Fruit fly (Drosophila melanogaster): ENCODE data around the gene CG10348.
A peak's percentile ranks its signal among the peaks of the same experiment; 100 is the strongest.

The CG10348 gene

DNA sequence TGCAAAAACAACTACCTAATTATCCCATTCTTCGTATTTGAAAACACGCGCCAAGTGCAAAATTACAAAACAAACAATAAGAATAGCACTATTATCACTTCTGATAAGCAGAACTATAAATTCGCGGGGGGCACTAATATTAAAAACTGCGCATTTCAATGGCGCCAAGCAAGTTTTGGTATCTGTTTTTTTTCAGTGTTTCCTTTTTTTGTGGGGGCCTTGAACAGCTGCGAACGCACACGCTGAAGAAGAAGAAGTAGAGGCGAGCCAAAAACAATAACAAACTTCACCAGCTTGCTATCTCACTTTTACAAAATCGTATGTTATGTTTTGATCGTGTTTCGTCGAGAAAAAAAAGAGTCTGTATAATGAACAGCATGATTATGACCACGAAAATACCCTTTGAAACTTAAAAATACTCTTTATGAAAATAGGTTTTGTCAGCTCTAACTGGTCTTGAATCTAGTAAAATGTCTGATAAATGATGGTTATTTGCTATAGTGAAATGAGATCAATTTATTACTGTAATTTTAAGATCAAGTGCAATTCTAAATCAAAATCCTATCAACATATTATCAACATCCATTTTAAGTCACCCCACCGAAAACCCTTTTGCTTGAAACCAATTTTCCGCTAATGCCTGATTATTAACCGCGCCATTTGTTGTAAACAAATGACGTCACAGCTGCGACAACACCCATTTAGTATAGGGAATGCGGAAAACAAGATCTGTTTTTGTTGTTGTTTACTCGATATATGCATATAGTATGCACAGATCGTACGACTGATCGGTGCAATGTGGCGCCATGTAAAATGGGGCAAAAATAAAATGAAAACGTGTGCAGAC is 38.2 kb downstream of the CG10348 start:
- peak; percentile 32 for TF ChIP-seq ey (GFP tag; optimal IDR thresholded peaks at IDR 0.05)
- TF ChIP-seq OdsH (GFP tag; optimal IDR thresholded peaks at IDR 0.05), result peak; percentile 59
- peak in 1 of 2 experiments; percentile 66 for TF ChIP-seq foxo (GFP tag; optimal IDR thresholded peaks at IDR 0.05)
- TF ChIP-seq br (GFP tag; optimal IDR thresholded peaks at IDR 0.05), result peak; percentile 70
- TF ChIP-seq rgr (GFP tag; optimal IDR thresholded peaks at IDR 0.05), result peak; percentile 61
- peak; percentile 45 for TF ChIP-seq fru (GFP tag; optimal IDR thresholded peaks at IDR 0.05)
- TF ChIP-seq Hr83 (GFP tag; optimal IDR thresholded peaks at IDR 0.05; ENCODE audit: poor library complexity, severe bottlenecking), result peak; percentile 63
- TF ChIP-seq Sp1 (GFP tag; optimal IDR thresholded peaks at IDR 0.05), result peak; percentile 14
- TF ChIP-seq Vsx2 (GFP tag; optimal IDR thresholded peaks at IDR 0.05; ENCODE audit: partially characterized antibody), result no peak
- TF ChIP-seq psq (GFP tag; optimal IDR thresholded peaks at IDR 0.05), result peak; percentile 79
- no peak for TF ChIP-seq Hr78 (GFP tag; optimal IDR thresholded peaks at IDR 0.05)
- peak; percentile 57 for TF ChIP-seq h (GFP tag; optimal IDR thresholded peaks at IDR 0.05)
- TF ChIP-seq CG9705 (GFP tag; optimal IDR thresholded peaks at IDR 0.05), result no peak
- TF ChIP-seq Rel (GFP tag; optimal IDR thresholded peaks at IDR 0.05), result no peak
- peak; percentile 6 for TF ChIP-seq Rel (tag; optimal IDR thresholded peaks at IDR 0.05)
- peak; percentile 57 for TF ChIP-seq woc (GFP tag; optimal IDR thresholded peaks at IDR 0.05)

DNA sequence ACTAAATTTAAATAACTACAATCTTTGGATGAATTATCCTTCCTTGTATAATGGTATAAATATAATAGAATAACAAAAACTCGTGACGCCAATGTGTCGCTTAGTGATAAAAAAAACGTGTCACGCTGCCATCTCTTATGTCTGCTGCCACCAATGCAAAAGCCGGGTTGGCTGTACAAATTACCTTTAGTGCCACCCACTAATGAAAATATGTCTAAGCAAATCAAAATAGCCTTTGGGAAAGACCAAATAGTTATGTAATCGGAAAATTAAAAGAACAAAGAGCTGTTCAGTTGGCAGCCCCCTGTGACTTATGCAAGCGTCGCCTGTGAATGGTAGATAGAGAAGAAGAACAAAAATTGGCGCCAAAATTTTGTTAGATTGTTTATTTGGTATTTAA is 42.9 kb downstream of the CG10348 start, which contains the start of gene CG10336:
Gene CG10336 (plus strand): TSS at position 153 of the 400 bp plus-strand sequence.
- TF ChIP-seq OdsH (GFP tag; optimal IDR thresholded peaks at IDR 0.05) (no peak), Rel (GFP tag; optimal IDR thresholded peaks at IDR 0.05) (no peak), Rel (tag; optimal IDR thresholded peaks at IDR 0.05) (peak; percentile 19)

DNA sequence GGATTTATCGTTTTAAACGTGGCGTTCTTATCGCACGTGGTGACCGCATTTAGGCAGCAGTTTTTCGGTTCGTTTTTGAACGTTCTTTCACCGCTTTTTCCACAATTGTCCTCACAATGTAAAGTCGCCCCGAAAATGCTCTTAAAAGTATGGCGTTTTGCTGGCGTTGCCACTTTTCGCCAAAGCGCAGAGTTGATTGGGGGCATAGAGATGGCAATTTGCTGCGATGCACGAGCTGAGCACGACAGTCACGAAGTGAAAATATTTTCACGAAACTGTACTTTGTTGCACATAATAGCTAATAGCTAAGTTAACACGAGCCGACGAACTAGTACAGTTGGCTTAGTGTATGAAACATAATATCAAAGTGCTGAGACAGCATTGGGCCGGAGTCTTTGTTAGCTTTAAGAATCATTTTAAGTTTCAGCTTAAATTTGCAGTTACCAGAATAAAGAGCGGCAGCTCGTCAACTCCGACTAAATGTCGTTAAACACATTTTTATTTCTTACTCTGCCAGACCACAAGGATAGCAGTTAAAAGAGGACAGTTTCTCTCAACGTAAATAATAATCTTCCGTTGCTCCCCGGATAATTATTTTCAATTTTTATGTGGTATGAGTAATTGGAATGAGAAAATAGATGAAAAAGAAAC is 43.6 kb downstream of the CG10348 start, which contains the start of gene msl-1:
Gene msl-1 (minus strand): TSS at position 155 of the 651 bp plus-strand sequence.
- TF ChIP-seq Rel (GFP tag; optimal IDR thresholded peaks at IDR 0.05) (no peak), Rel (tag; optimal IDR thresholded peaks at IDR 0.05) (peak; percentile 56), tai (GFP tag; optimal IDR thresholded peaks at IDR 0.05) (no peak), woc (GFP tag; optimal IDR thresholded peaks at IDR 0.05) (peak; percentile 92), GATAd (GFP tag; optimal IDR thresholded peaks at IDR 0.05) (no peak), Hr78 (GFP tag; optimal IDR thresholded peaks at IDR 0.05) (no peak), dsf (GFP tag; optimal IDR thresholded peaks at IDR 0.05; ENCODE audit: borderline replicate concordance) (no peak), Mio (GFP tag; optimal IDR thresholded peaks at IDR 0.05) (no peak), rgr (GFP tag; optimal IDR thresholded peaks at IDR 0.05) (no peak), foxo (GFP tag; optimal IDR thresholded peaks at IDR 0.05) (peak in 1 of 2 experiments; percentile 56), psq (GFP tag; optimal IDR thresholded peaks at IDR 0.05) (no peak), CG9705 (GFP tag; optimal IDR thresholded peaks at IDR 0.05) (peak; percentile 20), Myc (optimal IDR thresholded peaks at IDR 0.05) (peak; percentile 67), Hr83 (GFP tag; optimal IDR thresholded peaks at IDR 0.05; ENCODE audit: poor library complexity, severe bottlenecking) (peak; percentile 85), Sp1 (GFP tag; optimal IDR thresholded peaks at IDR 0.05) (peak; percentile 3), dmrt93B (GFP tag; optimal IDR thresholded peaks at IDR 0.05) (no peak), OdsH (GFP tag; optimal IDR thresholded peaks at IDR 0.05) (no peak), Jra (GFP tag; optimal IDR thresholded peaks at IDR 0.05) (peak; percentile 10), Vsx2 (GFP tag; optimal IDR thresholded peaks at IDR 0.05; ENCODE audit: partially characterized antibody) (no peak), sv (GFP tag; optimal IDR thresholded peaks at IDR 0.05) (no peak), Dfd (GFP tag; optimal IDR thresholded peaks at IDR 0.05) (no peak), sage (GFP tag; optimal IDR thresholded peaks at IDR 0.05) (no peak), brk (GFP tag; optimal IDR thresholded peaks at IDR 0.05) (no peak), Dif (GFP tag; optimal IDR thresholded peaks at IDR 0.05; ENCODE audit: partially characterized antibody) (no peak), pan (optimal IDR thresholded peaks at IDR 0.05) (no peak), fru (GFP tag; optimal IDR thresholded peaks at IDR 0.05) (no peak), CG32264 (GFP tag; optimal IDR thresholded peaks at IDR 0.05) (no peak), Abd-B (GFP tag; optimal IDR thresholded peaks at IDR 0.05) (no peak), h (GFP tag; optimal IDR thresholded peaks at IDR 0.05) (no peak), CrebA (GFP tag; optimal IDR thresholded peaks at IDR 0.05; ENCODE audit: borderline replicate concordance) (no peak), br (GFP tag; optimal IDR thresholded peaks at IDR 0.05) (no peak), lola (GFP tag; optimal IDR thresholded peaks at IDR 0.05) (no peak), N (GFP tag; optimal IDR thresholded peaks at IDR 0.05) (no peak), jim (GFP tag; optimal IDR thresholded peaks at IDR 0.05) (peak; percentile 56), dl (GFP tag; optimal IDR thresholded peaks at IDR 0.05; ENCODE audit: insufficient read depth in 1 of 2, partially characterized antibody in 2 of 2) (no peak), HLH106 (tag; optimal IDR thresholded peaks at IDR 0.05) (peak; percentile 20), Hnf4 (GFP tag; optimal IDR thresholded peaks at IDR 0.05) (no peak), ey (GFP tag; optimal IDR thresholded peaks at IDR 0.05) (no peak), usp (GFP tag; optimal IDR thresholded peaks at IDR 0.05) (no peak)
